Comparison of ENCODE assay signal across 3 fruit fly cellular contexts in genomic region chr3R:26098502-26099210, dm6.
TF ChIP-seq lines count a peak whose summit lies in the region.

dysf (minus strand) TSS chr3R:26098711.

TF ChIP-seq in whole organism, adult, 20 proteins besides CTCF, POLR2A, EP300 and RAD21 (continued from another document):
- peak; percentile 18 for TF ChIP-seq kay (GFP tag; lab: Kevin White, UChicago; ENCODE audit: borderline replicate concordance)

TF ChIP-seq in whole organism, embryonic, 481 proteins besides CTCF, POLR2A, EP300 and RAD21 (continued from another document and continues in another):
- TF ChIP-seq gt (GFP tag; IDR thresholded peaks at IDR 0.05; lab: Robert Waterston, UW), result no peak
- TF ChIP-seq Ets97D (GFP tag; optimal IDR thresholded peaks at IDR 0.05; lab: Kevin White, UChicago), result no peak
- TF ChIP-seq CG32767 (GFP tag; IDR thresholded peaks at IDR 0.05; lab: Robert Waterston, UW), result peak; percentile 22; the same call in 1 of the 2 replicates
- TF ChIP-seq dpn (GFP tag; optimal IDR thresholded peaks at IDR 0.05; lab: Kevin White, UChicago), result peak in 1 of 2 experiments; percentile 48
- peak; percentile 22; the same call in 1 of the 2 replicates for TF ChIP-seq ap (GFP tag; IDR thresholded peaks at IDR 0.05; lab: Robert Waterston, UW)
- TF ChIP-seq CG15696 (tag; optimal IDR thresholded peaks at IDR 0.05; lab: Kevin White, UChicago), result peak; percentile 86
- TF ChIP-seq CG7786 (GFP tag; optimal IDR thresholded peaks at IDR 0.05; lab: Kevin White, UChicago), result no peak
- no peak for TF ChIP-seq gcm2 (GFP tag; optimal IDR thresholded peaks at IDR 0.05; lab: Kevin White, UChicago)
- peak in 1 of 2 experiments; percentile 45 for TF ChIP-seq Eip74EF (GFP tag; optimal IDR thresholded peaks at IDR 0.05; lab: Kevin White, UChicago)
- TF ChIP-seq chn (GFP tag; optimal IDR thresholded peaks at IDR 0.05; lab: Kevin White, UChicago), result no peak
- no peak for TF ChIP-seq Stat92E (GFP tag; optimal IDR thresholded peaks at IDR 0.05; lab: Kevin White, UChicago)
- TF ChIP-seq nerfin-1 (tag; optimal IDR thresholded peaks at IDR 0.05; lab: Kevin White, UChicago), result peak; percentile 60
- TF ChIP-seq CG8944 (GFP tag; optimal IDR thresholded peaks at IDR 0.05; lab: Kevin White, UChicago), result no peak
- peak; percentile 55 for TF ChIP-seq Six4 (GFP tag; optimal IDR thresholded peaks at IDR 0.05; lab: Kevin White, UChicago)
- TF ChIP-seq CG33213 (GFP tag; optimal IDR thresholded peaks at IDR 0.05; lab: Kevin White, UChicago), result no peak
- peak; percentile 58 for TF ChIP-seq al (GFP tag; IDR thresholded peaks at IDR 0.05; lab: Robert Waterston, UW)
- no peak for TF ChIP-seq CG14050 (GFP tag; IDR thresholded peaks at IDR 0.05; lab: Robert Waterston, UW)
- TF ChIP-seq klu (GFP tag; IDR thresholded peaks at IDR 0.05; lab: Robert Waterston, UW), result peak; percentile 18; the same call in 1 of the 2 replicates
- TF ChIP-seq CG6683 (GFP tag; optimal IDR thresholded peaks at IDR 0.05; lab: Kevin White, UChicago), result no peak
- TF ChIP-seq Hr3 (GFP tag; optimal IDR thresholded peaks at IDR 0.05; lab: Kevin White, UChicago), result peak; percentile 77
- TF ChIP-seq CG1024 (GFP tag; IDR thresholded peaks at IDR 0.05; lab: Robert Waterston, UW), result no peak
- TF ChIP-seq CG2712 (tag; optimal IDR thresholded peaks at IDR 0.05; lab: Kevin White, UChicago), result peak; percentile 91
- TF ChIP-seq Asciz (GFP tag; optimal IDR thresholded peaks at IDR 0.05; lab: Kevin White, UChicago), result peak; percentile 35
- TF ChIP-seq Mrtf (GFP tag; IDR thresholded peaks at IDR 0.05; lab: Robert Waterston, UW), result no peak
- no peak for TF ChIP-seq trh (GFP tag; optimal IDR thresholded peaks at IDR 0.05; lab: Kevin White, UChicago)
- no peak for TF ChIP-seq CG11723 (GFP tag; optimal IDR thresholded peaks at IDR 0.05; lab: Kevin White, UChicago)
- peak; percentile 56 for TF ChIP-seq CG32532 (GFP tag; IDR thresholded peaks at IDR 0.05; lab: Robert Waterston, UW)
- peak; percentile 40; the same call in 1 of the 2 replicates for TF ChIP-seq danr (GFP tag; IDR thresholded peaks at IDR 0.05; lab: Robert Waterston, UW)
- TF ChIP-seq CG11696 (GFP tag; IDR thresholded peaks at IDR 0.05; lab: Robert Waterston, UW), result no peak
- TF ChIP-seq CG7556 (GFP tag; optimal IDR thresholded peaks at IDR 0.05; lab: Kevin White, UChicago), result peak; percentile 80
- no peak for TF ChIP-seq CG4360 (GFP tag; IDR thresholded peaks at IDR 0.05; lab: Robert Waterston, UW)
- TF ChIP-seq Adf1 (GFP tag; IDR thresholded peaks at IDR 0.05; lab: Robert Waterston, UW), result no peak
- TF ChIP-seq ind (GFP tag; optimal IDR thresholded peaks at IDR 0.05; lab: Kevin White, UChicago), result peak; percentile 20
- TF ChIP-seq CG18764 (GFP tag; optimal IDR thresholded peaks at IDR 0.05; lab: Kevin White, UChicago), result peak; percentile 17
- peak; percentile 85 for TF ChIP-seq CG17829 (tag; optimal IDR thresholded peaks at IDR 0.05; lab: Kevin White, UChicago)
- peak; percentile 47 for TF ChIP-seq CG17359 (tag; optimal IDR thresholded peaks at IDR 0.05; lab: Kevin White, UChicago)
- TF ChIP-seq CG17385 (GFP tag; optimal IDR thresholded peaks at IDR 0.05; lab: Kevin White, UChicago), result peak; percentile 64
- no peak for TF ChIP-seq Lim3 (GFP tag; IDR thresholded peaks at IDR 0.05; lab: Robert Waterston, UW)
- peak; percentile 59 for TF ChIP-seq trem (tag; optimal IDR thresholded peaks at IDR 0.05; lab: Kevin White, UChicago)
- peak; percentile 89 for TF ChIP-seq CoRest (tag; optimal IDR thresholded peaks at IDR 0.05; lab: Kevin White, UChicago)
- peak; percentile 23 for TF ChIP-seq CG6765 (GFP tag; optimal IDR thresholded peaks at IDR 0.05; lab: Kevin White, UChicago)
- no peak for TF ChIP-seq Nf-YC (tag; optimal IDR thresholded peaks at IDR 0.05; lab: Kevin White, UChicago)
- peak; percentile 59 for TF ChIP-seq Deaf1 (tag; optimal IDR thresholded peaks at IDR 0.05; lab: Kevin White, UChicago)
- TF ChIP-seq eve (GFP tag; optimal IDR thresholded peaks at IDR 0.05; lab: Kevin White, UChicago), result no peak
- peak; percentile 77 for TF ChIP-seq zen (tag; optimal IDR thresholded peaks at IDR 0.05; lab: Kevin White, UChicago)
- peak; percentile 54 for TF ChIP-seq tgo (GFP tag; IDR thresholded peaks at IDR 0.05; lab: Robert Waterston, UW)
- TF ChIP-seq CG13123 (GFP tag; optimal IDR thresholded peaks at IDR 0.05; lab: Kevin White, UChicago), result no peak
- no peak for TF ChIP-seq unc-4 (GFP tag; IDR thresholded peaks at IDR 0.05; lab: Robert Waterston, UW; ENCODE audit: partially characterized antibody)
- TF ChIP-seq NK7.1 (GFP tag; optimal IDR thresholded peaks at IDR 0.05; lab: Kevin White, UChicago), result no peak
- TF ChIP-seq CG43689 (GFP tag; IDR thresholded peaks at IDR 0.05; lab: Robert Waterston, UW), result no peak; the same call in 1 of the 2 replicates
- TF ChIP-seq D (optimal IDR thresholded peaks at IDR 0.05; lab: Kevin White, UChicago), result no peak
- TF ChIP-seq D (GFP tag; optimal IDR thresholded peaks at IDR 0.05; lab: Kevin White, UChicago), result peak; percentile 56
- peak; percentile 89 for TF ChIP-seq dysf (GFP tag; IDR thresholded peaks at IDR 0.05; lab: Robert Waterston, UW)
- TF ChIP-seq Sry-δ (GFP tag; optimal IDR thresholded peaks at IDR 0.05; lab: Kevin White, UChicago), result no peak
- TF ChIP-seq prd (optimal IDR thresholded peaks at IDR 0.05; lab: Kevin White, UChicago), result no peak
- TF ChIP-seq prd (GFP tag; IDR thresholded peaks at IDR 0.05; lab: Robert Waterston, UW), result peak; percentile 72
- TF ChIP-seq CG16815 (GFP tag; optimal IDR thresholded peaks at IDR 0.05; lab: Kevin White, UChicago), result peak; percentile 46
- TF ChIP-seq CG2120 (GFP tag; optimal IDR thresholded peaks at IDR 0.05; lab: Kevin White, UChicago), result no peak
- peak; percentile 68 for TF ChIP-seq odd (GFP tag; optimal IDR thresholded peaks at IDR 0.05; lab: Kevin White, UChicago)
- TF ChIP-seq CG6689 (GFP tag; IDR thresholded peaks at IDR 0.05; lab: Robert Waterston, UW), result peak; percentile 68; the same call in 1 of the 2 replicates
- peak in 1 of 2 experiments; percentile 32 for TF ChIP-seq Hr78 (GFP tag; optimal IDR thresholded peaks at IDR 0.05; lab: Kevin White, UChicago)
- peak; percentile 73 for TF ChIP-seq Xrp1 (GFP tag; IDR thresholded peaks at IDR 0.05; lab: Robert Waterston, UW)
- no peak for TF ChIP-seq CG12769 (tag; optimal IDR thresholded peaks at IDR 0.05; lab: Kevin White, UChicago)
- TF ChIP-seq hbn (GFP tag; IDR thresholded peaks at IDR 0.05; lab: Robert Waterston, UW; ENCODE audit: partially characterized antibody), result no peak
- peak; percentile 28; the same call in 1 of the 3 replicates for TF ChIP-seq ase (GFP tag; IDR thresholded peaks at IDR 0.05; lab: Robert Waterston, UW)
- TF ChIP-seq D19A (tag; optimal IDR thresholded peaks at IDR 0.05; lab: Kevin White, UChicago), result peak; percentile 75

TF ChIP-seq in whole organism, prepupa, 60 proteins besides CTCF, POLR2A, EP300 and RAD21 (continued from another document):
- TF ChIP-seq CG6808 (GFP tag; optimal IDR thresholded peaks at IDR 0.05; lab: Kevin White, UChicago) (peak; percentile 77), lz (GFP tag; optimal IDR thresholded peaks at IDR 0.05; lab: Kevin White, UChicago) (peak; percentile 33), CG6163 (GFP tag; IDR thresholded peaks at IDR 0.05; lab: Robert Waterston, UW) (peak; percentile 18; the same call in 1 of the 3 replicates), spab (GFP tag; optimal IDR thresholded peaks at IDR 0.05; lab: Kevin White, UChicago) (peak; percentile 75), salr (GFP tag; optimal IDR thresholded peaks at IDR 0.05; lab: Kevin White, UChicago) (peak in 1 of 2 experiments; percentile 77), CG31627 (GFP tag; optimal IDR thresholded peaks at IDR 0.05; lab: Kevin White, UChicago) (peak; percentile 11), achi (GFP tag; optimal IDR thresholded peaks at IDR 0.05; lab: Kevin White, UChicago) (peak; percentile 78), Eip93F (GFP tag; optimal IDR thresholded peaks at IDR 0.05; lab: Kevin White, UChicago) (peak; percentile 26), CG6792 (GFP tag; optimal IDR thresholded peaks at IDR 0.05; lab: Kevin White, UChicago) (peak; percentile 70), svp (GFP tag; lab: Kevin White, UChicago) (peak; percentile 69), Ets21C (GFP tag; optimal IDR thresholded peaks at IDR 0.05; lab: Kevin White, UChicago) (no peak), CG15336 (GFP tag; IDR thresholded peaks at IDR 0.05; lab: Robert Waterston, UW) (peak; percentile 69), topi (GFP tag; optimal IDR thresholded peaks at IDR 0.05; lab: Kevin White, UChicago) (peak; percentile 58), ss (GFP tag; optimal IDR thresholded peaks at IDR 0.05; lab: Kevin White, UChicago) (peak; percentile 81 to 87), Lpt (GFP tag; optimal IDR thresholded peaks at IDR 0.05; lab: Kevin White, UChicago) (peak; percentile 61), CG6854 (GFP tag; optimal IDR thresholded peaks at IDR 0.05; lab: Kevin White, UChicago) (no peak), CG8119 (GFP tag; IDR thresholded peaks at IDR 0.05; lab: Robert Waterston, UW) (peak; percentile 88), vri (GFP tag; optimal IDR thresholded peaks at IDR 0.05; lab: Kevin White, UChicago) (peak; percentile 16), acj6 (GFP tag; optimal IDR thresholded peaks at IDR 0.05; lab: Kevin White, UChicago) (peak; percentile 76), CG1621 (tag; optimal IDR thresholded peaks at IDR 0.05; lab: Kevin White, UChicago) (peak; percentile 31), CG9139 (GFP tag; optimal IDR thresholded peaks at IDR 0.05; lab: Kevin White, UChicago) (peak; percentile 55), CG32006 (GFP tag; optimal IDR thresholded peaks at IDR 0.05; lab: Kevin White, UChicago) (peak; percentile 90), CG11294 (GFP tag; IDR thresholded peaks at IDR 0.05; lab: Robert Waterston, UW) (peak; percentile 39; the same call in 1 of the 2 replicates), Hr4 (GFP tag; optimal IDR thresholded peaks at IDR 0.05; lab: Kevin White, UChicago) (peak; percentile 34), Gug (GFP tag; IDR thresholded peaks at IDR 0.05; lab: Robert Waterston, UW) (no peak), OdsH (GFP tag; optimal IDR thresholded peaks at IDR 0.05; lab: Kevin White, UChicago) (peak; percentile 73), Sox14 (GFP tag; optimal IDR thresholded peaks at IDR 0.05; lab: Kevin White, UChicago) (no peak), net (GFP tag; optimal IDR thresholded peaks at IDR 0.05; lab: Kevin White, UChicago) (peak; percentile 23), CG10631 (GFP tag; optimal IDR thresholded peaks at IDR 0.05; lab: Kevin White, UChicago) (peak; percentile 83), CG6276 (GFP tag; optimal IDR thresholded peaks at IDR 0.05; lab: Kevin White, UChicago) (peak; percentile 71), Eip75B (GFP tag; optimal IDR thresholded peaks at IDR 0.05; lab: Kevin White, UChicago) (no peak), Eip78C (GFP tag; lab: Kevin White, UChicago) (peak; percentile 84), CG10669 (GFP tag; optimal IDR thresholded peaks at IDR 0.05; lab: Kevin White, UChicago) (peak; percentile 54), eg (GFP tag; IDR thresholded peaks at IDR 0.05; lab: Robert Waterston, UW) (peak; percentile 44; the same call in 2 of the 3 replicates), cyc (GFP tag; optimal IDR thresholded peaks at IDR 0.05; lab: Kevin White, UChicago) (peak; percentile 50), CG8632 (GFP tag; optimal IDR thresholded peaks at IDR 0.05; lab: Kevin White, UChicago) (peak; percentile 82), CG3032 (tag; optimal IDR thresholded peaks at IDR 0.05; lab: Kevin White, UChicago) (peak; percentile 87), CG34406 (GFP tag; optimal IDR thresholded peaks at IDR 0.05; lab: Kevin White, UChicago) (peak; percentile 81), Blimp-1 (GFP tag; optimal IDR thresholded peaks at IDR 0.05; lab: Kevin White, UChicago) (peak; percentile 69), Hr38 (GFP tag; optimal IDR thresholded peaks at IDR 0.05; lab: Kevin White, UChicago) (no peak), CG3919 (GFP tag; optimal IDR thresholded peaks at IDR 0.05; lab: Kevin White, UChicago) (peak; percentile 71)
